Fruit fly (Drosophila melanogaster) whole organism, embryonic: ENCODE results near the gene Or7a.

ENCODE experiments used
- CG10209 ChIP-seq: fragments of 200-800 bp; sonication (Bioruptor generic); optimal IDR thresholded peaks from 3 replicates; lab custom pipeline; 2017; ENCODE audit warnings: missing biosample characterization, mild to moderate bottlenecking, missing genetic modification characterization, missing genetic modification reagents
- CG12769 ChIP-seq: fragments of 200-800 bp; sonication (Bioruptor generic); optimal IDR thresholded peaks from 2 replicates; lab custom pipeline; 2019; ENCODE audit warnings: missing biosample characterization, mild to moderate bottlenecking, missing genetic modification characterization, moderate library complexity
- Ptx1 ChIP-seq: fragments of 200-800 bp; sonication (Bioruptor generic); IDR thresholded peaks from 2 replicates; pipeline ENCODE4 v1.3.6; 2022; ENCODE audit warnings: missing biosample characterization, missing genetic modification characterization
- Six4 ChIP-seq: fragments of 200-800 bp; sonication (Bioruptor generic); optimal IDR thresholded peaks from 2 replicates; lab custom pipeline; 2016; ENCODE audit warnings: missing biosample characterization, missing genetic modification characterization
- kah ChIP-seq: fragments of 200-800 bp; sonication (Bioruptor generic); optimal IDR thresholded peaks from 2 replicates; lab custom pipeline; 2018; ENCODE audit warnings: missing biosample characterization, mild to moderate bottlenecking, missing genetic modification characterization
- pan ChIP-seq, 4 experiments: fragments of >200 bp in 3 of 4; fragments of 200-800 bp in 1 of 4; sonication (Bioruptor generic) in 1 of 4; optimal IDR thresholded peaks in 3 of 4; IDR thresholded peaks in 1 of 4; 2 replicates each; pipeline versions ENCODE4 v1.3.6 to Lab custom; 2017 to 2022; ENCODE audit warnings: missing biosample characterization in 2 of 4, missing genetic modification characterization in 2 of 4, mixed read lengths in 1 of 4

dm6 chrX:8129204-8129997, 36.1 kb downstream of the Or7a start, which contains the start of gene CG2116:
- TF ChIP-seq CG10209 (GFP tag; lab: Kevin White, UChicago) = no peak
- no peak for TF ChIP-seq pan (optimal IDR thresholded peaks at IDR 0.05; lab: Kevin White, UChicago)
- TF ChIP-seq pan (GFP tag; optimal IDR thresholded peaks at IDR 0.05 in 1 of 2, IDR thresholded peaks at IDR 0.05 in 1 of 2) = no peak
- TF ChIP-seq CG12769 = no peak
- TF ChIP-seq Ptx1 (GFP tag; lab: Robert Waterston, UW) = no peak
- no peak for TF ChIP-seq kah (GFP tag; lab: Kevin White, UChicago)
- TF ChIP-seq Six4 (GFP tag; lab: Kevin White, UChicago) = no peak
